Worm (Caenorhabditis elegans) whole organism, young adult: ENCODE data around the gene K02D10.3.
A peak's percentile ranks its signal among the peaks of the same experiment; 100 is the strongest.

Experiments
- B0261.1 ChIP-seq: sonication (generic microtip); optimal IDR thresholded peaks from 2 replicates; lab custom pipeline; 2016; ENCODE audit warnings: mild to moderate bottlenecking, missing genetic modification characterization, moderate library complexity, missing compliant biosample characterization
- D2030.7 ChIP-seq: fragments of 200-800 bp; sonication (Bioruptor generic); IDR thresholded peaks from 2 replicates; pipeline ENCODE4 v1.3.6; 2022; ENCODE audit warnings: missing genetic modification reagents, missing genetic modification characterization, missing compliant biosample characterization
- F10E7.11 ChIP-seq: sonication (generic microtip); optimal IDR thresholded peaks from 2 replicates; lab custom pipeline; 2017; ENCODE audit warnings: mild to moderate bottlenecking, missing genetic modification characterization, moderate library complexity, missing compliant biosample characterization
- F23B12.7 ChIP-seq: sonication (generic microtip); optimal IDR thresholded peaks from 2 replicates; lab custom pipeline; 2017; ENCODE audit warnings: missing genetic modification characterization, mild to moderate bottlenecking, missing compliant biosample characterization, antibody characterized with exemption, moderate library complexity; ENCODE audit not compliant: insufficient read depth
- F49E8.2 ChIP-seq: sonication (generic microtip); optimal IDR thresholded peaks from 3 replicates; lab custom pipeline; 2017; ENCODE audit warnings: missing genetic modification characterization, mild to moderate bottlenecking, missing compliant biosample characterization, antibody characterized with exemption, moderate library complexity; ENCODE audit not compliant: insufficient read depth
- F55B11.4 ChIP-seq: sonication (generic microtip); optimal IDR thresholded peaks from 2 replicates; lab custom pipeline; 2016; ENCODE audit warnings: missing compliant biosample characterization, missing genetic modification characterization, borderline replicate concordance; ENCODE audit not compliant: insufficient read depth
- F57A8.1 ChIP-seq: fragments of 200-800 bp; sonication (Bioruptor generic); optimal IDR thresholded peaks from 2 replicates; lab custom pipeline; 2018; ENCODE audit warnings: mild to moderate bottlenecking, missing genetic modification characterization, moderate library complexity, missing compliant biosample characterization
- K11D2.4 ChIP-seq: fragments of 200-800 bp; sonication (Bioruptor generic); IDR thresholded peaks from 2 replicates; pipeline ENCODE4 v1.3.6; 2022; ENCODE audit warnings: missing genetic modification reagents, missing genetic modification characterization, missing compliant biosample characterization
- Y56A3A.18 ChIP-seq: fragments of 200-800 bp; sonication (Bioruptor generic); IDR thresholded peaks from 2 replicates; pipeline ENCODE4 v1.3.6; 2022; ENCODE audit warnings: missing genetic modification reagents, missing genetic modification characterization, missing compliant biosample characterization
- Y95B8A.8 ChIP-seq: fragments of 200-800 bp; sonication (Bioruptor generic); IDR thresholded peaks from 2 replicates; pipeline ENCODE4 v1.3.6; 2022; ENCODE audit warnings: missing genetic modification reagents, missing genetic modification characterization, missing compliant biosample characterization
- athp-1 ChIP-seq: sonication (generic microtip); optimal IDR thresholded peaks from 2 replicates; lab custom pipeline; 2017; ENCODE audit warnings: mild to moderate bottlenecking, missing genetic modification characterization, missing compliant biosample characterization
- ccch-3 ChIP-seq: fragments of 200-800 bp; sonication (Bioruptor generic); optimal IDR thresholded peaks from 2 replicates; lab custom pipeline; 2018; ENCODE audit warnings: mild to moderate bottlenecking, missing genetic modification characterization, missing compliant biosample characterization
- cebp-2 ChIP-seq: fragments of 200-800 bp; sonication (Bioruptor generic); IDR thresholded peaks from 2 replicates; pipeline ENCODE4 v1.3.6; 2022; ENCODE audit warnings: missing genetic modification characterization, missing compliant biosample characterization
- ceh-58 ChIP-seq: fragments of 200-800 bp; sonication (Bioruptor generic); IDR thresholded peaks from 2 replicates; pipeline ENCODE4 v1.3.6; 2022; ENCODE audit warnings: missing genetic modification characterization, missing compliant biosample characterization
- ceh-91 ChIP-seq: fragments of 200-800 bp; sonication (Bioruptor generic); IDR thresholded peaks from 2 replicates; pipeline ENCODE4 v1.3.6; 2022; ENCODE audit warnings: missing genetic modification reagents, missing genetic modification characterization, missing compliant biosample characterization
- gei-17 ChIP-seq: fragments of 200-800 bp; sonication (Bioruptor generic); optimal IDR thresholded peaks from 2 replicates; lab custom pipeline; 2018; ENCODE audit warnings: mild to moderate bottlenecking, missing genetic modification characterization, missing compliant biosample characterization
- him-1 ChIP-seq: sonication (generic microtip); optimal IDR thresholded peaks from 2 replicates; lab custom pipeline; 2016; ENCODE audit warnings: missing genotype, missing genetic modification reagents, missing genetic modification characterization, missing compliant biosample characterization
- hlh-12 ChIP-seq: sonication (generic microtip); optimal IDR thresholded peaks from 2 replicates; lab custom pipeline; 2016; ENCODE audit warnings: missing genetic modification characterization, missing compliant biosample characterization
- hmg-20 ChIP-seq: fragments of 200-800 bp; sonication (Bioruptor generic); IDR thresholded peaks from 2 replicates; pipeline ENCODE4 v1.3.6; 2022; ENCODE audit warnings: missing genetic modification reagents, missing genetic modification characterization, missing compliant biosample characterization
- hrde-1 ChIP-seq: sonication (generic microtip); optimal IDR thresholded peaks from 2 replicates; lab custom pipeline; 2016; ENCODE audit warnings: missing genetic modification characterization, mild to moderate bottlenecking, missing compliant biosample characterization, moderate library complexity, missing genotype, missing genetic modification reagents, borderline replicate concordance
- hsf-1 ChIP-seq: fragments of 200-800 bp; sonication (Bioruptor generic); IDR thresholded peaks from 2 replicates; pipeline ENCODE4 v1.3.6; 2022; ENCODE audit warnings: missing genetic modification reagents, missing genetic modification characterization, missing compliant biosample characterization
- lag-1 ChIP-seq: fragments of 200-800 bp; sonication (Bioruptor generic); IDR thresholded peaks from 2 replicates; pipeline ENCODE4 v1.3.6; 2022; ENCODE audit warnings: missing genetic modification reagents, missing genetic modification characterization, missing compliant biosample characterization
- let-526 ChIP-seq: fragments of 200-800 bp; sonication (Bioruptor generic); IDR thresholded peaks from 2 replicates; pipeline ENCODE4 v1.3.6; 2022; ENCODE audit warnings: missing genetic modification reagents, missing genetic modification characterization, missing compliant biosample characterization
- let-607 ChIP-seq, 2 experiments: fragments of 200-800 bp in 1 of 2; sonication (Bioruptor generic) in 1 of 2; sonication (generic microtip) in 1 of 2; optimal IDR thresholded peaks; 2 replicates each; lab custom pipeline; 2016 to 2018; ENCODE audit warnings: mild to moderate bottlenecking in 2 of 2, missing compliant biosample characterization in 2 of 2, missing genetic modification characterization in 2 of 2, moderate library complexity in 2 of 2, missing genotype in 1 of 2
- lin-26 ChIP-seq: fragments of 200-800 bp; sonication (Bioruptor generic); IDR thresholded peaks from 2 replicates; pipeline ENCODE4 v1.3.6; 2022; ENCODE audit warnings: missing genetic modification reagents, missing genetic modification characterization, missing compliant biosample characterization
- lir-1 ChIP-seq: fragments of 200-800 bp; sonication (Bioruptor generic); conservative IDR thresholded peaks from 2 replicates; pipeline ENCODE4 v1.3.6; 2022; ENCODE audit warnings: missing genetic modification reagents, missing genetic modification characterization, missing compliant biosample characterization
- lsl-1 ChIP-seq: fragments of 200-800 bp; sonication (Bioruptor generic); optimal IDR thresholded peaks from 2 replicates; lab custom pipeline; 2018; ENCODE audit warnings: mild to moderate bottlenecking, missing genetic modification characterization, moderate library complexity, missing compliant biosample characterization
- lsy-27 ChIP-seq: sonication (generic microtip); optimal IDR thresholded peaks from 2 replicates; lab custom pipeline; 2017; ENCODE audit warnings: missing genetic modification characterization, mild to moderate bottlenecking, missing compliant biosample characterization, antibody characterized with exemption, missing genotype, borderline replicate concordance; ENCODE audit not compliant: insufficient read depth
- madf-10 ChIP-seq: sonication (generic microtip); optimal IDR thresholded peaks from 2 replicates; lab custom pipeline; 2016; ENCODE audit warnings: mild to moderate bottlenecking, missing genetic modification characterization, missing compliant biosample characterization
- mel-28 ChIP-seq: sonication (generic microtip); optimal IDR thresholded peaks from 2 replicates; lab custom pipeline; 2016; ENCODE audit warnings: borderline replicate concordance, mild to moderate bottlenecking, missing genetic modification characterization, missing compliant biosample characterization
- mxl-1 ChIP-seq: sonication (generic microtip); optimal IDR thresholded peaks from 2 replicates; lab custom pipeline; 2016; ENCODE audit warnings: missing genetic modification characterization, missing compliant biosample characterization
- nfya-1 ChIP-seq: sonication (generic microtip); optimal IDR thresholded peaks from 2 replicates; lab custom pipeline; 2017; ENCODE audit warnings: antibody characterized with exemption, missing compliant biosample characterization, missing genetic modification characterization, borderline replicate concordance; ENCODE audit not compliant: insufficient read depth
- nfyb-1 ChIP-seq: fragments of 200-800 bp; sonication (Bioruptor generic); IDR thresholded peaks from 2 replicates; pipeline ENCODE4 v1.3.6; 2022; ENCODE audit warnings: missing genetic modification reagents, missing genetic modification characterization, missing compliant biosample characterization
- nhr-179 ChIP-seq: sonication (generic microtip); optimal IDR thresholded peaks from 2 replicates; lab custom pipeline; 2016; ENCODE audit warnings: mild to moderate bottlenecking, missing genetic modification characterization, missing compliant biosample characterization
- nhr-80 ChIP-seq: sonication (generic microtip); optimal IDR thresholded peaks from 2 replicates; lab custom pipeline; 2016; ENCODE audit warnings: missing genetic modification characterization, missing compliant biosample characterization
- nhr-90 ChIP-seq: sonication (generic microtip); optimal IDR thresholded peaks from 2 replicates; lab custom pipeline; 2016; ENCODE audit warnings: missing genotype, mild to moderate bottlenecking, missing genetic modification characterization, missing compliant biosample characterization
- pbrm-1 ChIP-seq: fragments of 200-800 bp; sonication (Bioruptor generic); IDR thresholded peaks from 2 replicates; pipeline ENCODE4 v1.3.6; 2022; ENCODE audit warnings: missing genetic modification reagents, missing genetic modification characterization, missing compliant biosample characterization
- rcor-1 ChIP-seq: fragments of 200-800 bp; sonication (Bioruptor generic); IDR thresholded peaks from 2 replicates; pipeline ENCODE4 v1.3.6; 2022; ENCODE audit warnings: missing genetic modification reagents, missing genetic modification characterization, missing compliant biosample characterization
- rpc-1 ChIP-seq, 2 experiments: fragments of 150-350 bp in 1 of 2; sonication (generic microtip) in 1 of 2; optimal IDR thresholded peaks; 2 replicates each; lab custom pipeline; 2014 to 2018; ENCODE audit warnings: missing biosample characterization in 1 of 2, missing genetic modification characterization in 1 of 2, missing genetic modification reagents in 1 of 2, missing genotype in 1 of 2
- sea-2 ChIP-seq: fragments of 200-800 bp; sonication (Bioruptor generic); IDR thresholded peaks from 2 replicates; pipeline ENCODE4 v1.3.6; 2022; ENCODE audit warnings: missing genetic modification characterization, missing compliant biosample characterization
- somi-1 ChIP-seq: fragments of 200-800 bp; sonication (Bioruptor generic); optimal IDR thresholded peaks from 2 replicates; lab custom pipeline; 2018; ENCODE audit warnings: mild to moderate bottlenecking, missing genetic modification characterization, missing compliant biosample characterization
- sptf-2 ChIP-seq: fragments of 200-800 bp; sonication (Bioruptor generic); optimal IDR thresholded peaks from 2 replicates; lab custom pipeline; 2018; ENCODE audit warnings: mild to moderate bottlenecking, missing genetic modification characterization, missing compliant biosample characterization
- tbp1 ChIP-seq: fragments of 200-800 bp; sonication (Bioruptor generic); optimal IDR thresholded peaks from 2 replicates; lab custom pipeline; 2018; ENCODE audit warnings: mild to moderate bottlenecking, missing genetic modification characterization, missing compliant biosample characterization
- zfh-2 ChIP-seq: fragments of 200-800 bp; sonication (Bioruptor generic); conservative IDR thresholded peaks from 2 replicates; pipeline ENCODE4 v1.3.6; 2022; ENCODE audit warnings: missing genetic modification reagents, missing genetic modification characterization, missing compliant biosample characterization
- ztf-18 ChIP-seq: sonication (generic microtip); optimal IDR thresholded peaks from 2 replicates; lab custom pipeline; 2016; ENCODE audit warnings: missing genotype, mild to moderate bottlenecking, missing genetic modification characterization, missing compliant biosample characterization
- ztf-26 ChIP-seq: sonication (generic microtip); optimal IDR thresholded peaks from 2 replicates; lab custom pipeline; 2017; ENCODE audit warnings: missing genetic modification characterization, missing compliant biosample characterization
- ztf-28 ChIP-seq: fragments of 200-800 bp; sonication (Bioruptor generic); IDR thresholded peaks from 2 replicates; pipeline ENCODE4 v1.3.6; 2022; ENCODE audit warnings: missing genetic modification reagents, missing genetic modification characterization, missing compliant biosample characterization

K02D10.3 gene

DNA sequence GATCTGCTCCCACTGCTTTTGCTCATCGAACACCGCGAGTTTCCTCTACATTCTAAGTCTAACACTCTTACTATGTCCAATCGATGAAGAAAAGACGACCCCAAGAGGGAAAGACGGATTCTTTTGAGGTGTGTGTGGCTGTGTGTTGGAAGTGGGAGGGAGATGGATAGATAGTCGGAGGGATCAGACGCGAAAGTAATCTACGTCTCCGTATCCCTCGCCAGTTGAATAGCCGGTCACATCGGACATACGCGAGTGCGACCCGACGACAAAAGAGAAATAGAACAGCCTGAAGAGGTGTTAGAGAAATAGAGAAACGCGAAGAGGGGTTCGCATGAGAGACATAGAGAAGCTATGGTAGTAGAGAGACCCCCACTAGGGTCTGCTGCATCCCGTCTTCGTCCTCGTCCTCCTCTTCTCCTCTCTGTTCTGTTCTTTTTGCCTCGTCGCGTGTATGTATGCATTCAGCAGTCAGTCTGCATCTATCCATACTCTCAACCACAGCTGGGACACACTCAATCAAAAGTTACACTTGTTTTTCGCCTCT lies 23.9 kb upstream of the K02D10.3 start (continued):
- no peak for TF ChIP-seq mel-28 (tag; lab: Kevin White, UChicago)
- TF ChIP-seq sptf-2 (GFP tag; lab: Kevin White, UChicago) = no peak
- TF ChIP-seq nfya-1 (tag; lab: Kevin White, UChicago) = no peak
- TF ChIP-seq B0261.1 (tag; lab: Kevin White, UChicago) = no peak
- no peak for TF ChIP-seq sea-2
- peak; percentile 18 for TF ChIP-seq F23B12.7 (tag; lab: Kevin White, UChicago)
- TF ChIP-seq F10E7.11 (tag; lab: Kevin White, UChicago) = peak; percentile 55
- no peak for TF ChIP-seq hmg-20 (GFP tag; lab: Robert Waterston, UW)
- TF ChIP-seq ceh-58 (GFP tag; lab: Robert Waterston, UW) = no peak
- no peak for TF ChIP-seq F55B11.4
- TF ChIP-seq athp-1 (tag; lab: Kevin White, UChicago) = peak; percentile 79
- TF ChIP-seq hrde-1 (tag; lab: Kevin White, UChicago) = no peak
- TF ChIP-seq hsf-1 (GFP tag; lab: Robert Waterston, UW) = peak; percentile 52; the same call in 1 of the 2 replicates
- TF ChIP-seq nhr-179 = no peak
- TF ChIP-seq F49E8.2 (tag; lab: Kevin White, UChicago) = no peak
- peak; percentile 0 for TF ChIP-seq lsl-1 (GFP tag; lab: Kevin White, UChicago)
- TF ChIP-seq F57A8.1 = no peak
- peak; percentile 60 for TF ChIP-seq ztf-18 (tag; lab: Kevin White, UChicago)
- TF ChIP-seq mxl-1 = no peak
- TF ChIP-seq Y56A3A.18 (GFP tag; lab: Robert Waterston, UW) = no peak
- TF ChIP-seq let-526 = peak; percentile 54; the same call in 1 of the 2 replicates
- TF ChIP-seq ztf-26 (tag; lab: Kevin White, UChicago) = peak; percentile 83
- TF ChIP-seq lir-1 (GFP tag; lab: Robert Waterston, UW) = peak; percentile 45; the same call in 1 of the 2 replicates
- TF ChIP-seq ceh-91 (GFP tag; lab: Robert Waterston, UW) = no peak
- peak; percentile 68 for TF ChIP-seq gei-17 (GFP tag; lab: Kevin White, UChicago)
- TF ChIP-seq K11D2.4 (GFP tag; lab: Robert Waterston, UW) = peak; percentile 91
- TF ChIP-seq ztf-28 (GFP tag; lab: Robert Waterston, UW) = no peak
- TF ChIP-seq hlh-12 (tag; lab: Kevin White, UChicago) = no peak
- peak; percentile 99 for TF ChIP-seq zfh-2 (GFP tag; lab: Robert Waterston, UW)
- TF ChIP-seq lin-26 (GFP tag; lab: Robert Waterston, UW) = peak; percentile 71; the same call in 1 of the 2 replicates
- no peak for TF ChIP-seq him-1
- TF ChIP-seq somi-1 = peak; percentile 96
- peak; percentile 71; the same call in 1 of the 2 replicates for TF ChIP-seq pbrm-1 (GFP tag; lab: Robert Waterston, UW)
- peak; percentile 38 for TF ChIP-seq D2030.7
- peak in 1 of 2 experiments; percentile 68 for TF ChIP-seq let-607 (tag; optimal IDR thresholded peaks at IDR 0.05; lab: Kevin White, UChicago)
- TF ChIP-seq cebp-2 = no peak
- peak; percentile 81 for TF ChIP-seq nhr-80 (tag; lab: Kevin White, UChicago)
- TF ChIP-seq lsy-27 (tag; lab: Kevin White, UChicago) = no peak
- no peak for TF ChIP-seq ccch-3 (GFP tag; lab: Kevin White, UChicago)
- TF ChIP-seq rcor-1 = peak; percentile 66
- no peak for TF ChIP-seq lag-1
- TF ChIP-seq nfyb-1 (GFP tag; lab: Robert Waterston, UW) = peak; percentile 89
- TF ChIP-seq rpc-1 (optimal IDR thresholded peaks at IDR 0.05; lab: Kevin White, UChicago) = no peak
- no peak for TF ChIP-seq rpc-1 (tag; optimal IDR thresholded peaks at IDR 0.05; lab: Kevin White, UChicago)
- TF ChIP-seq madf-10 (tag; lab: Kevin White, UChicago) = peak; percentile 67
- TF ChIP-seq nhr-90 (tag; lab: Kevin White, UChicago) = peak; percentile 60
- 0 out of 2 replicates have a peak, but pooled peaks have one; percentile 34 for TF ChIP-seq Y95B8A.8 (GFP tag; lab: Robert Waterston, UW)
- TF ChIP-seq tbp1 (GFP tag; lab: Kevin White, UChicago) = peak; percentile 62
